Worm (Caenorhabditis elegans) whole organism, L3 larva: ENCODE measurements around the gene grd-4.

Experiments used
- R02D3.7 ChIP-seq: fragments of 150-350 bp; optimal IDR thresholded peaks from 2 replicates; lab custom pipeline; 2014; ENCODE audit warnings: missing biosample characterization, missing genetic modification characterization
- ceh-9 ChIP-seq: sonication (generic microtip); optimal IDR thresholded peaks from 2 replicates; lab custom pipeline; 2018; ENCODE audit warnings: missing biosample characterization, missing genetic modification characterization
- elt-1 ChIP-seq: fragments of 150-350 bp; optimal IDR thresholded peaks from 2 replicates; lab custom pipeline; 2014; ENCODE audit warnings: missing biosample characterization, missing genetic modification characterization
- elt-2 ChIP-seq: sonication (generic microtip); optimal IDR thresholded peaks from 2 replicates; lab custom pipeline; 2016; ENCODE audit warnings: missing genetic modification reagents, mild to moderate bottlenecking, missing genetic modification characterization, missing compliant biosample characterization
- jun-1 ChIP-seq: fragments of 150-350 bp; optimal IDR thresholded peaks from 2 replicates; lab custom pipeline; 2014; ENCODE audit warnings: missing biosample characterization, missing genetic modification reagents, missing genetic modification characterization
- lin-39 ChIP-seq: fragments of 150-350 bp; optimal IDR thresholded peaks from 2 replicates; lab custom pipeline; 2018; ENCODE audit warnings: missing biosample characterization, missing genetic modification reagents, missing genetic modification characterization
- lsy-12 ChIP-seq: sonication (generic microtip); optimal IDR thresholded peaks from 2 replicates; lab custom pipeline; 2016; ENCODE audit warnings: mild to moderate bottlenecking, missing genetic modification characterization, missing compliant biosample characterization
- mdl-1 ChIP-seq: fragments of 150-350 bp; optimal IDR thresholded peaks from 2 replicates; lab custom pipeline; 2014; ENCODE audit warnings: missing biosample characterization, missing genetic modification characterization
- nhr-11 ChIP-seq: fragments of 150-350 bp; optimal IDR thresholded peaks from 2 replicates; lab custom pipeline; 2014; ENCODE audit warnings: missing biosample characterization, missing genetic modification characterization
- nhr-23 ChIP-seq: fragments of 150-350 bp; optimal IDR thresholded peaks from 2 replicates; lab custom pipeline; 2014; ENCODE audit warnings: missing biosample characterization, missing genetic modification reagents, missing genetic modification characterization
- nhr-77 ChIP-seq: fragments of 150-350 bp; optimal IDR thresholded peaks from 2 replicates; lab custom pipeline; 2014; ENCODE audit warnings: missing biosample characterization, missing genetic modification characterization
- ztf-11 ChIP-seq: fragments of 150-350 bp; optimal IDR thresholded peaks from 2 replicates; lab custom pipeline; 2014; ENCODE audit warnings: missing biosample characterization, missing genetic modification characterization
- ztf-4 ChIP-seq: fragments of 150-350 bp; optimal IDR thresholded peaks from 2 replicates; lab custom pipeline; 2014; ENCODE audit warnings: missing biosample characterization, missing genetic modification characterization

DNA sequence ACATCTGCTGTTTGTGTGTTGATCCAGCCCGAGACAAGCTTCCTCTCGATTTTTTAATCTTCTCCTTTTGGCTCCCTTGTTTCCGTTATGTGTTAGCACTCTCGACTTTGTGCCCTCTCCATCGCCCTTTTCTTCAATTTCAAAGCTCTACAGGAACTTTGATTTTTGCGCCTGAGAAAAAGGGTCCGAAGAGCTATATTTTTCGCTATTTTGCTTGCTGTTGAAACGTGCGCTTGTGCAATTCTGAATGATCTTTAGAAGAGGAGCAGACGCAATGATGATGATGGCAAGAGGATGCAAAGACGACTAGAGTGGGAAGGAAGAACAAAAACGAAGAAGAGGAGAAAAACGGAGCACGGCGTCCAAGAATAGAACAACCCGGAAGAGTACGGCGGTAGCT, 19.3 kb upstream of the grd-4 start:
- TF ChIP-seq ztf-11 (tag; lab: Kevin White, UChicago) = no peak
- no peak for TF ChIP-seq elt-1
- peak; percentile 44 for TF ChIP-seq lin-39 (tag; lab: Kevin White, UChicago)
- TF ChIP-seq nhr-23 (tag; lab: Kevin White, UChicago) = no peak
- TF ChIP-seq jun-1 = no peak
- no peak for TF ChIP-seq nhr-77 (tag; lab: Kevin White, UChicago)
- no peak for TF ChIP-seq R02D3.7
- TF ChIP-seq ztf-4 (tag; lab: Kevin White, UChicago) = no peak
- no peak for TF ChIP-seq lsy-12
- no peak for TF ChIP-seq elt-2
- TF ChIP-seq nhr-11 = no peak
- TF ChIP-seq ceh-9 (tag; lab: Kevin White, UChicago) = no peak
- no peak for TF ChIP-seq mdl-1
